Worm (Caenorhabditis elegans) whole organism, L1 larva: ENCODE results near the gene inos-1.

Experiments used
- Y116A8C.19 ChIP-seq: sonication (generic microtip); optimal IDR thresholded peaks from 2 replicates; lab custom pipeline; 2016; ENCODE audit warnings: missing compliant biosample characterization, missing genetic modification characterization, borderline replicate concordance
- aha-1 ChIP-seq: fragments of 150-350 bp; optimal IDR thresholded peaks from 2 replicates; lab custom pipeline; 2014; ENCODE audit warnings: missing biosample characterization, missing genetic modification characterization
- ama-1 ChIP-seq: fragments of 150-350 bp; optimal IDR thresholded peaks from 2 replicates; lab custom pipeline; 2014
- blmp-1 ChIP-seq: fragments of 150-350 bp; optimal IDR thresholded peaks from 2 replicates; lab custom pipeline; 2014; ENCODE audit warnings: missing biosample characterization, missing genetic modification characterization
- ceh-8 ChIP-seq: fragments of 200-800 bp; sonication (Bioruptor generic); optimal IDR thresholded peaks from 2 replicates; lab custom pipeline; 2018; ENCODE audit warnings: mild to moderate bottlenecking, missing genetic modification characterization, moderate library complexity, missing compliant biosample characterization
- ceh-88 ChIP-seq: fragments of 200-800 bp; sonication (Bioruptor generic); IDR thresholded peaks from 2 replicates; pipeline ENCODE4 v1.3.6; 2022; ENCODE audit warnings: missing genetic modification characterization, missing compliant biosample characterization
- dsc-1 ChIP-seq: sonication (generic microtip); optimal IDR thresholded peaks from 2 replicates; lab custom pipeline; 2016; ENCODE audit warnings: mild to moderate bottlenecking, missing genetic modification characterization, missing compliant biosample characterization
- efl-3 ChIP-seq: fragments of 200-800 bp; sonication (Bioruptor generic); optimal IDR thresholded peaks from 2 replicates; lab custom pipeline; 2018; ENCODE audit warnings: mild to moderate bottlenecking, missing genetic modification characterization, missing compliant biosample characterization
- egl-13 ChIP-seq: sonication (generic microtip); optimal IDR thresholded peaks from 2 replicates; lab custom pipeline; 2016; ENCODE audit warnings: missing genotype, missing genetic modification reagents, missing genetic modification characterization, missing compliant biosample characterization
- elt-2 ChIP-seq: sonication (generic microtip); optimal IDR thresholded peaks from 2 replicates; lab custom pipeline; 2016; ENCODE audit warnings: missing genetic modification characterization, mild to moderate bottlenecking, inconsistent platforms, missing compliant biosample characterization, missing genetic modification reagents
- ets-5 ChIP-seq: fragments of 200-800 bp; sonication (Bioruptor generic); IDR thresholded peaks from 2 replicates; pipeline ENCODE4 v1.3.6; 2022; ENCODE audit warnings: missing genetic modification characterization, missing compliant biosample characterization
- fkh-10 ChIP-seq: sonication (generic microtip); optimal IDR thresholded peaks from 2 replicates; lab custom pipeline; 2017; ENCODE audit warnings: missing biosample characterization, missing genetic modification reagents, missing genetic modification characterization
- fkh-4 ChIP-seq: sonication (generic microtip); optimal IDR thresholded peaks from 2 replicates; lab custom pipeline; 2016; ENCODE audit warnings: missing compliant biosample characterization, missing genetic modification characterization, borderline replicate concordance
- fkh-8 ChIP-seq: sonication (generic microtip); optimal IDR thresholded peaks from 2 replicates; lab custom pipeline; 2016; ENCODE audit warnings: mild to moderate bottlenecking, missing genetic modification characterization, missing compliant biosample characterization
- fos-1 ChIP-seq: fragments of 150-350 bp; optimal IDR thresholded peaks from 2 replicates; lab custom pipeline; 2014; ENCODE audit warnings: missing biosample characterization, missing genetic modification characterization
- hlh-17 ChIP-seq: fragments of 200-800 bp; sonication (Bioruptor generic); optimal IDR thresholded peaks from 2 replicates; lab custom pipeline; 2018; ENCODE audit warnings: missing genetic modification characterization, mild to moderate bottlenecking, missing compliant biosample characterization, moderate library complexity, borderline replicate concordance
- hlh-4 ChIP-seq: sonication (generic microtip); optimal IDR thresholded peaks from 2 replicates; lab custom pipeline; 2016; ENCODE audit warnings: mild to moderate bottlenecking, missing genetic modification characterization, missing compliant biosample characterization
- hpl-2 ChIP-seq: fragments of 150-350 bp; optimal IDR thresholded peaks from 2 replicates; lab custom pipeline; 2014; ENCODE audit warnings: missing biosample characterization, missing genetic modification reagents, missing genetic modification characterization
- lin-13 ChIP-seq: fragments of 150-350 bp; optimal IDR thresholded peaks from 2 replicates; lab custom pipeline; 2014; ENCODE audit warnings: missing biosample characterization, missing genetic modification reagents, missing genetic modification characterization
- lin-14 ChIP-seq: fragments of 200-800 bp; sonication (Bioruptor generic); optimal IDR thresholded peaks from 2 replicates; lab custom pipeline; 2018; ENCODE audit warnings: mild to moderate bottlenecking, missing genetic modification characterization, moderate library complexity, missing compliant biosample characterization
- lin-15B ChIP-seq: fragments of 150-350 bp; sonication (generic microtip); optimal IDR thresholded peaks from 3 replicates; lab custom pipeline; 2014; ENCODE audit warnings: missing biosample characterization, missing genetic modification characterization
- lin-35 ChIP-seq, 2 experiments: fragments of 150-350 bp; optimal IDR thresholded peaks; 2 replicates each; lab custom pipeline; 2014; ENCODE audit warnings: missing biosample characterization in 2 of 2, missing genetic modification characterization in 2 of 2, missing genetic modification reagents in 2 of 2
- lin-39 ChIP-seq: fragments of 150-350 bp; optimal IDR thresholded peaks from 2 replicates; lab custom pipeline; 2014; ENCODE audit warnings: missing biosample characterization, missing genetic modification reagents, missing genetic modification characterization
- lir-3 ChIP-seq: sonication (generic microtip); optimal IDR thresholded peaks from 2 replicates; lab custom pipeline; 2016; ENCODE audit warnings: mild to moderate bottlenecking, missing genetic modification characterization, moderate library complexity, missing compliant biosample characterization; ENCODE audit not compliant: poor library complexity
- lsy-2 ChIP-seq, 2 experiments: fragments of 150-350 bp; optimal IDR thresholded peaks; 2 replicates each; lab custom pipeline; 2014; ENCODE audit warnings: missing biosample characterization in 2 of 2, missing genetic modification characterization in 2 of 2
- mab-9 ChIP-seq: fragments of 200-800 bp; sonication (Bioruptor generic); IDR thresholded peaks from 2 replicates; pipeline ENCODE4 v1.3.6; 2022; ENCODE audit warnings: missing genetic modification reagents, missing genetic modification characterization, missing compliant biosample characterization
- mdl-1 ChIP-seq, 2 experiments: fragments of 150-350 bp; optimal IDR thresholded peaks; 2 replicates each; lab custom pipeline; 2014 to 2017; ENCODE audit warnings: missing biosample characterization in 2 of 2, missing genetic modification characterization in 2 of 2, inconsistent platforms in 1 of 2
- nhr-11 ChIP-seq: fragments of 150-350 bp; optimal IDR thresholded peaks from 2 replicates; lab custom pipeline; 2014; ENCODE audit warnings: missing biosample characterization, missing genetic modification characterization
- nhr-12 ChIP-seq: sonication (generic microtip); optimal IDR thresholded peaks from 2 replicates; lab custom pipeline; 2017; ENCODE audit warnings: missing biosample characterization, missing genetic modification characterization
- nhr-19 ChIP-seq: fragments of 200-800 bp; sonication (Bioruptor generic); conservative IDR thresholded peaks from 2 replicates; pipeline ENCODE4 v1.3.6; 2022; ENCODE audit warnings: missing genetic modification characterization, missing compliant biosample characterization
- nhr-20 ChIP-seq: sonication (generic microtip); optimal IDR thresholded peaks from 2 replicates; lab custom pipeline; 2016; ENCODE audit warnings: mild to moderate bottlenecking, missing genetic modification characterization, missing compliant biosample characterization
- nhr-28 ChIP-seq: fragments of 150-350 bp; optimal IDR thresholded peaks from 2 replicates; lab custom pipeline; 2014; ENCODE audit warnings: missing biosample characterization, missing genetic modification characterization
- nhr-84 ChIP-seq: sonication (generic microtip); optimal IDR thresholded peaks from 2 replicates; lab custom pipeline; 2017; ENCODE audit warnings: missing biosample characterization, missing genetic modification characterization
- nhr-90 ChIP-seq: sonication (generic microtip); optimal IDR thresholded peaks from 2 replicates; lab custom pipeline; 2016; ENCODE audit warnings: mild to moderate bottlenecking, missing genetic modification characterization, missing compliant biosample characterization; ENCODE audit not compliant: poor library complexity
- pax-3 ChIP-seq: fragments of 200-800 bp; sonication (Bioruptor generic); optimal IDR thresholded peaks from 2 replicates; lab custom pipeline; 2018; ENCODE audit warnings: mild to moderate bottlenecking, missing genetic modification characterization, moderate library complexity, missing compliant biosample characterization
- pqm-1 ChIP-seq: sonication (generic microtip); optimal IDR thresholded peaks from 3 replicates; lab custom pipeline; 2017; ENCODE audit warnings: missing biosample characterization, missing genetic modification characterization
- rnt-1 ChIP-seq: sonication (generic microtip); optimal IDR thresholded peaks from 2 replicates; lab custom pipeline; 2016; ENCODE audit warnings: mild to moderate bottlenecking, missing genetic modification characterization, moderate library complexity, missing compliant biosample characterization
- skn-1 ChIP-seq: fragments of 150-350 bp; optimal IDR thresholded peaks from 2 replicates; lab custom pipeline; 2014; ENCODE audit warnings: missing biosample characterization, missing genetic modification characterization
- sptf-1 ChIP-seq: fragments of 150-350 bp; optimal IDR thresholded peaks from 2 replicates; lab custom pipeline; 2014; ENCODE audit warnings: missing biosample characterization, missing genetic modification characterization
- swsn-7 ChIP-seq: sonication (generic microtip); optimal IDR thresholded peaks from 2 replicates; lab custom pipeline; 2016; ENCODE audit warnings: missing genetic modification characterization, missing compliant biosample characterization
- tlp-1 ChIP-seq: fragments of 150-350 bp; optimal IDR thresholded peaks from 2 replicates; lab custom pipeline; 2014; ENCODE audit warnings: missing biosample characterization, missing genetic modification characterization
- xbp-1 ChIP-seq: sonication (generic microtip); optimal IDR thresholded peaks from 2 replicates; lab custom pipeline; 2016; ENCODE audit warnings: missing genetic modification characterization, missing compliant biosample characterization
- zip-4 ChIP-seq: fragments of 200-800 bp; sonication (Bioruptor generic); optimal IDR thresholded peaks from 2 replicates; lab custom pipeline; 2018; ENCODE audit warnings: mild to moderate bottlenecking, missing genetic modification characterization, moderate library complexity, missing compliant biosample characterization
- ztf-4 ChIP-seq: fragments of 150-350 bp; optimal IDR thresholded peaks from 2 replicates; lab custom pipeline; 2014; ENCODE audit warnings: missing biosample characterization, missing genetic modification characterization

The inos-1 gene

DNA sequence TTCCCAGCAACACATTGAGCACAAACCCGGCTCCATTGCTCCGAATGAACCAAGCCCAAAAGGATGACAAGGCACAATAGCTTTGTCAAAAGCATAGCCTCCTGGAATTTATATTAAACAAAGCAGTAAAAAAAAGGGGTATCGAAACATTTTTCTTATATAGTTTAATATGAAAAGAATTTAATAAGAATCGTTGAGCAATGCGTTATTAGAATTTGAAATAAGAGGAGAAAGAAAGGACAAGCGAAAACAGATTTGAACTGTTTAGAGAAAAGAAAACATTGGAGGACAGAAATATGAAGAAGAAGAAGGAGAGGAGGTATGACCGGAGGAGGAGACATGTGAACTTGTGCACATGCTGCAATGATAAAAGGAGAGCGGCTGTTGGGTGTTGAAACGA, 14.9 kb downstream of the inos-1 start, which contains the start of gene C47D12.5:
C47D12.5 (minus strand) TSS at position 101 of the 400 bp plus-strand sequence.
- no peak for TF ChIP-seq mab-9
- no peak for TF ChIP-seq hlh-17 (GFP tag; lab: Kevin White, UChicago)
- no peak for TF ChIP-seq lin-35 (GFP tag; optimal IDR thresholded peaks at IDR 0.05; lab: Kevin White, UChicago)
- TF ChIP-seq, all 84 proteins: peak for 0

DNA sequence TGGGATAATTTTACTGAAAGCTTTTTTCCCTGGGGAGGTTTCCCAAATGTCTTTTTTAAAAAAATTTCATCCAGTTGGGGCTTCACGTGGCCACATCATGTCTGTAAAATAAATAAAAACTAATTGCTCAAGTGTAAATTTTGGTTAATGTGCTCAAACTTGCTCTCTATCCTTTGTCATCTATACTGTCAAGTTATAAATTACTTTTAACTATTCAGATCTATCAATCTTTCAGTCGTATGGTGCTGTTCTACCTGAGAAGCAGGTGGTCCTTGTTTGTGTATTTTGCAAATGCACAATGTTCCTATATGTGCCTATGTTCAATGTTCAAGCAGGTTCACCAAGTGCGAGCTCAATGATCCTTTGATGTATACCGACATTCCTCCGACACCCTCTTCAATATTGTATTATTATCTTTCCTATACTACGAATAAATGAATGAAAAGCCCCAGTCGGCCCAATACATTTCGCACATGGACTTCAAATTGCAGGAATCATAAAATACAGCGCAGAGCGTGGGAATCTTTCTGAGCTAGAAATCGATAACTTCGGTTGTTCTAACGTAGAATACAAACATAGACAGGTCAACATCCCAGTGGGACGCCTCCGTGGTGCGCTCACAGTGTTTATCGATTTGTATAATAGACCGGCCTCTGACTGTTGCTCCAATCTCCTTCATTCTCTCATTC, 18.8 kb downstream of the inos-1 start, which contains the start of the genes sfxn-1.4 and C47D12.4:
sfxn-1.4 (minus strand) TSS at position 101 of the 689 bp plus-strand sequence.
C47D12.4 (plus strand) TSS at position 639 of the 689 bp plus-strand sequence.
- TF ChIP-seq aha-1 (no peak), lin-14 (GFP tag; lab: Kevin White, UChicago) (no peak), nhr-28 (tag; lab: Kevin White, UChicago) (no peak), fkh-10 (GFP tag; lab: Kevin White, UChicago) (no peak), lin-15B (tag; lab: Kevin White, UChicago) (no peak), nhr-12 (tag; lab: Kevin White, UChicago) (no peak), rnt-1 (no peak), skn-1 (tag; lab: Kevin White, UChicago) (no peak), nhr-19 (GFP tag; lab: Robert Waterston, UW) (no peak), dsc-1 (tag; lab: Kevin White, UChicago) (no peak), fos-1 (no peak), ceh-8 (no peak), efl-3 (no peak), nhr-11 (tag; lab: Kevin White, UChicago) (no peak), lin-35 (GFP tag; optimal IDR thresholded peaks at IDR 0.05; lab: Kevin White, UChicago) (no peak), elt-2 (tag; lab: Kevin White, UChicago) (no peak)

DNA sequence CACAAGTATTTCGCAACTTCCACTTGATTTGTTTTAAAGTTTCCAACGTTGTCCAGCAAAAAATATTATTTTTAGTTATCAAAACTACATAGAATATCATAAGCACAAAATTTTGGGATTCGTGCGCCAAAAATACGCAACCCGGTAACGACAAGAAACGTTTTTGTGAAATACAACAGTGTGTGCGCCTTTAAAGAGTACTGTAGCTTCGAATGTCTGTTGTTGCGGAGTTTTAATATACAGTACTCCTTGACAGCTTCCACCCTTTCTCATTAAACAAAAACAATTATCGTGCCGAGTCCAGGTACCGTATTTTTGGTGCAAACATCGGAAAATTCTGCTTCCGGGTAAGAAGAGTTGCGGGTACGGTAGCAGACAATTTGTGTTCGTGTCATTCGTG, 19.9 kb downstream of the inos-1 start:
- TF ChIP-seq sptf-1 (tag; lab: Kevin White, UChicago): no peak
- no peak for TF ChIP-seq hlh-4 (tag; lab: Kevin White, UChicago)
- TF ChIP-seq egl-13 (tag; lab: Kevin White, UChicago): no peak
- no peak for TF ChIP-seq lin-39 (tag; lab: Kevin White, UChicago)
- TF ChIP-seq pax-3: no peak
- no peak for TF ChIP-seq lir-3
- TF ChIP-seq lin-13 (GFP tag; lab: Kevin White, UChicago): no peak
- TF ChIP-seq nhr-84: no peak

DNA sequence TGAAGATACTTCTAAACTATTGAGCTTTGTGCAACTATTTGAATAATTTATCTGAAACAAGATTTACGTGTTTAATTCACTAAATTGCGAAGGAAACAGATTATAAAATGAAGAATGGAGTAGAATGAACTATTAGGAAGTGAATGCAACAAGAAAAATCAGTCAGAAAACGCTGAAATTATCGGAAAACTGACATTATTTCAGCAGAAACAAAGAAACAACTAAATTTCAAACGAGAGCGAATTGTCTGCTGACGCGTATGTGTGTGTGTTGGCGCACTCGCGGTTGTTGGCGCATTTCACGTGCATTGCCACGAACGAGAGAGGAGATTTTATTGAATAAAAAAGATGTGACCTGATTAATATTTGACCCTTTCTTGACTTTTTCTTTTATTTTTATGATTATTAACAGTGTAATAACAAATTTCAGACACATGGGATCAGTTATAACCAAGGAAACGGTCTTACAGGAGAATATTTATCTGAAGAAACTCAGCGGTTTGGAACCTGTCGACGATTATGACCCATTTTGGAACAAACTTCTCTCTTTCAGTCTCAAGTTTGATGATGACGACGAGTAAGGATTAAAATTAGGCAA, 24.1 kb downstream of the inos-1 start, which contains the start of the genes trr-1 and C47D12.2:
trr-1 (minus strand) TSS at position 51 of the 597 bp plus-strand sequence.
C47D12.2 (plus strand) TSS at position 430 of the 597 bp plus-strand sequence.
- TF ChIP-seq lsy-2 (tag; optimal IDR thresholded peaks at IDR 0.05; lab: Kevin White, UChicago) (peak in 1 of 2 experiments; percentile 84), hlh-17 (GFP tag; lab: Kevin White, UChicago) (no peak), lin-35 (GFP tag; optimal IDR thresholded peaks at IDR 0.05; lab: Kevin White, UChicago) (peak; percentile 85 to 91), nhr-11 (tag; lab: Kevin White, UChicago) (no peak), blmp-1 (tag; lab: Kevin White, UChicago) (no peak), ama-1 (lab: Kevin White, UChicago) (peak; percentile 37), zip-4 (GFP tag; lab: Kevin White, UChicago) (no peak), hpl-2 (GFP tag; lab: Kevin White, UChicago) (peak; percentile 58), rnt-1 (peak; percentile 87), xbp-1 (tag; lab: Kevin White, UChicago) (peak; percentile 79), ztf-4 (tag; lab: Kevin White, UChicago) (no peak), hlh-4 (tag; lab: Kevin White, UChicago) (no peak), egl-13 (tag; lab: Kevin White, UChicago) (peak; percentile 2), ceh-88 (GFP tag; lab: Robert Waterston, UW) (no peak), fkh-8 (tag; lab: Kevin White, UChicago) (peak; percentile 26), nhr-20 (tag; lab: Kevin White, UChicago) (peak; percentile 68), tlp-1 (tag; lab: Kevin White, UChicago) (no peak), pax-3 (no peak), Y116A8C.19 (no peak), lin-14 (GFP tag; lab: Kevin White, UChicago) (no peak), mab-9 (no peak), dsc-1 (tag; lab: Kevin White, UChicago) (no peak), swsn-7 (tag; lab: Kevin White, UChicago) (peak; percentile 68), ets-5 (no peak), pqm-1 (tag; lab: Kevin White, UChicago) (no peak), fkh-4 (peak; percentile 14), nhr-90 (tag; lab: Kevin White, UChicago) (no peak), mdl-1 (tag; optimal IDR thresholded peaks at IDR 0.05; lab: Kevin White, UChicago) (no peak)
